Worm (Caenorhabditis elegans) whole organism, late embryonic: ENCODE results near the gene W01H2.2.

Experiments
- F13H6.1 ChIP-seq: sonication (generic microtip); optimal IDR thresholded peaks from 2 replicates; lab custom pipeline; 2016; ENCODE audit warnings: missing genetic modification characterization, missing compliant biosample characterization
- K09A11.1 ChIP-seq: sonication (generic microtip); optimal IDR thresholded peaks from 2 replicates; lab custom pipeline; 2017; ENCODE audit warnings: antibody characterized with exemption, mild to moderate bottlenecking, missing genetic modification characterization, missing compliant biosample characterization; ENCODE audit not compliant: insufficient read depth
- T23F11.4 ChIP-seq: fragments of 200-800 bp; sonication (Bioruptor generic); optimal IDR thresholded peaks from 2 replicates; lab custom pipeline; 2018; ENCODE audit warnings: mild to moderate bottlenecking, missing genetic modification characterization, missing compliant biosample characterization
- ama-1 ChIP-seq: fragments of 150-350 bp; optimal IDR thresholded peaks from 2 replicates; lab custom pipeline; 2014
- ceh-14 ChIP-seq: sonication (generic microtip); optimal IDR thresholded peaks from 2 replicates; lab custom pipeline; 2016; ENCODE audit warnings: missing genotype, missing genetic modification characterization, missing compliant biosample characterization
- ceh-18 ChIP-seq: sonication (generic microtip); optimal IDR thresholded peaks from 2 replicates; lab custom pipeline; 2016; ENCODE audit warnings: missing genetic modification characterization, missing compliant biosample characterization
- ceh-19 ChIP-seq: fragments of 200-800 bp; sonication (Bioruptor generic); optimal IDR thresholded peaks from 2 replicates; lab custom pipeline; 2018; ENCODE audit warnings: mild to moderate bottlenecking, missing genetic modification characterization, missing compliant biosample characterization
- ceh-24 ChIP-seq: sonication (generic microtip); optimal IDR thresholded peaks from 2 replicates; lab custom pipeline; 2016; ENCODE audit warnings: mild to moderate bottlenecking, missing genetic modification characterization, missing compliant biosample characterization
- ceh-30 ChIP-seq: fragments of 150-350 bp; optimal IDR thresholded peaks from 2 replicates; lab custom pipeline; 2014; ENCODE audit warnings: missing biosample characterization, missing genetic modification characterization
- ceh-31 ChIP-seq: sonication (generic microtip); optimal IDR thresholded peaks from 2 replicates; lab custom pipeline; 2016; ENCODE audit warnings: missing genetic modification characterization, missing compliant biosample characterization
- ceh-34 ChIP-seq: sonication (generic microtip); optimal IDR thresholded peaks from 2 replicates; lab custom pipeline; 2016; ENCODE audit warnings: mild to moderate bottlenecking, missing genetic modification characterization, missing compliant biosample characterization
- ceh-48 ChIP-seq: sonication (generic microtip); optimal IDR thresholded peaks from 2 replicates; lab custom pipeline; 2016; ENCODE audit warnings: missing genetic modification characterization, inconsistent platforms, missing compliant biosample characterization
- che-1 ChIP-seq: sonication (generic microtip); optimal IDR thresholded peaks from 2 replicates; lab custom pipeline; 2016; ENCODE audit warnings: mild to moderate bottlenecking, missing genetic modification characterization, missing compliant biosample characterization
- dve-1 ChIP-seq: sonication (generic microtip); optimal IDR thresholded peaks from 2 replicates; lab custom pipeline; 2017; ENCODE audit warnings: antibody characterized with exemption, mild to moderate bottlenecking, missing genetic modification characterization, missing compliant biosample characterization
- elt-2 ChIP-seq: sonication (generic microtip); optimal IDR thresholded peaks from 2 replicates; lab custom pipeline; 2016; ENCODE audit warnings: missing genetic modification reagents, missing genetic modification characterization, missing compliant biosample characterization
- elt-4 ChIP-seq: sonication (generic microtip); optimal IDR thresholded peaks from 2 replicates; lab custom pipeline; 2016; ENCODE audit warnings: missing genetic modification characterization, missing compliant biosample characterization
- ets-4 ChIP-seq: sonication (generic microtip); optimal IDR thresholded peaks from 2 replicates; lab custom pipeline; 2016; ENCODE audit warnings: missing genetic modification characterization, missing compliant biosample characterization
- eyg-1 ChIP-seq: sonication (generic microtip); optimal IDR thresholded peaks from 2 replicates; lab custom pipeline; 2016; ENCODE audit warnings: missing genotype, missing genetic modification characterization, missing compliant biosample characterization
- fax-1 ChIP-seq: sonication (generic microtip); optimal IDR thresholded peaks from 2 replicates; lab custom pipeline; 2016; ENCODE audit warnings: missing genotype, missing genetic modification characterization, missing compliant biosample characterization
- fkh-10 ChIP-seq: fragments of 150-350 bp; optimal IDR thresholded peaks from 2 replicates; lab custom pipeline; 2014; ENCODE audit warnings: missing biosample characterization, missing genetic modification reagents, missing genetic modification characterization
- fkh-6 ChIP-seq: sonication (generic microtip); optimal IDR thresholded peaks from 2 replicates; lab custom pipeline; 2016; ENCODE audit warnings: missing genetic modification characterization, missing compliant biosample characterization
- gmeb-2 ChIP-seq: sonication (generic microtip); optimal IDR thresholded peaks from 2 replicates; lab custom pipeline; 2016; ENCODE audit warnings: missing genetic modification characterization, inconsistent platforms, missing compliant biosample characterization
- hlh-13 ChIP-seq: fragments of 200-800 bp; sonication (Bioruptor generic); optimal IDR thresholded peaks from 2 replicates; lab custom pipeline; 2018; ENCODE audit warnings: mild to moderate bottlenecking, missing genetic modification characterization, missing compliant biosample characterization
- hlh-30 ChIP-seq: sonication (generic microtip); optimal IDR thresholded peaks from 2 replicates; lab custom pipeline; 2017; ENCODE audit warnings: antibody characterized with exemption, missing genetic modification characterization, missing compliant biosample characterization; ENCODE audit not compliant: insufficient read depth
- hlh-8 ChIP-seq: sonication (generic microtip); optimal IDR thresholded peaks from 2 replicates; lab custom pipeline; 2016; ENCODE audit warnings: missing genotype, missing genetic modification characterization, missing compliant biosample characterization
- lim-6 ChIP-seq: sonication (generic microtip); optimal IDR thresholded peaks from 2 replicates; lab custom pipeline; 2016; ENCODE audit warnings: missing genetic modification characterization, missing compliant biosample characterization
- lin-11 ChIP-seq: fragments of 200-800 bp; sonication (Bioruptor generic); optimal IDR thresholded peaks from 2 replicates; lab custom pipeline; 2018; ENCODE audit warnings: mild to moderate bottlenecking, missing genetic modification characterization, missing compliant biosample characterization
- madf-2 ChIP-seq: sonication (generic microtip); optimal IDR thresholded peaks from 2 replicates; lab custom pipeline; 2017; ENCODE audit warnings: missing genetic modification characterization, missing compliant biosample characterization
- mec-3 ChIP-seq: sonication (generic microtip); optimal IDR thresholded peaks from 2 replicates; lab custom pipeline; 2016; ENCODE audit warnings: borderline replicate concordance, missing genetic modification characterization, missing compliant biosample characterization
- nfya-1 ChIP-seq: sonication (generic microtip); optimal IDR thresholded peaks from 2 replicates; lab custom pipeline; 2017; ENCODE audit warnings: missing genetic modification characterization, mild to moderate bottlenecking, missing compliant biosample characterization, antibody characterized with exemption, moderate library complexity
- nhr-11 ChIP-seq: fragments of 150-350 bp; optimal IDR thresholded peaks from 2 replicates; lab custom pipeline; 2014; ENCODE audit warnings: missing biosample characterization, missing genetic modification characterization
- nhr-232 ChIP-seq: sonication (generic microtip); optimal IDR thresholded peaks from 2 replicates; lab custom pipeline; 2016; ENCODE audit warnings: missing genetic modification characterization, missing compliant biosample characterization
- pat-9 ChIP-seq: fragments of 200-800 bp; sonication (Bioruptor generic); optimal IDR thresholded peaks from 2 replicates; lab custom pipeline; 2018; ENCODE audit warnings: mild to moderate bottlenecking, missing genetic modification characterization, moderate library complexity, missing compliant biosample characterization
- pha-2 ChIP-seq: sonication (generic microtip); optimal IDR thresholded peaks from 2 replicates; lab custom pipeline; 2017; ENCODE audit warnings: mild to moderate bottlenecking, missing genetic modification characterization, missing compliant biosample characterization
- pha-4 ChIP-seq: fragments of 150-350 bp; optimal IDR thresholded peaks from 2 replicates; lab custom pipeline; 2018; ENCODE audit warnings: missing biosample characterization, missing genetic modification reagents, missing genetic modification characterization
- pros-1 ChIP-seq: fragments of 150-350 bp; optimal IDR thresholded peaks from 2 replicates; lab custom pipeline; 2014; ENCODE audit warnings: missing biosample characterization, missing genetic modification reagents, missing genetic modification characterization
- sdc-2 ChIP-seq: sonication (generic microtip); optimal IDR thresholded peaks from 2 replicates; lab custom pipeline; 2016; ENCODE audit warnings: missing genotype, missing genetic modification characterization, missing compliant biosample characterization
- syd-9 ChIP-seq: sonication (generic microtip); optimal IDR thresholded peaks from 2 replicates; lab custom pipeline; 2016; ENCODE audit warnings: mild to moderate bottlenecking, missing genetic modification characterization, moderate library complexity, missing compliant biosample characterization
- tbx-2 ChIP-seq: sonication (generic microtip); optimal IDR thresholded peaks from 2 replicates; lab custom pipeline; 2016; ENCODE audit warnings: missing genetic modification characterization, missing compliant biosample characterization
- tbx-7 ChIP-seq: sonication (generic microtip); optimal IDR thresholded peaks from 2 replicates; lab custom pipeline; 2016; ENCODE audit warnings: missing genotype, missing genetic modification characterization, missing compliant biosample characterization
- ttx-3 ChIP-seq: sonication (generic microtip); optimal IDR thresholded peaks from 2 replicates; lab custom pipeline; 2016; ENCODE audit warnings: missing genetic modification reagents, missing genetic modification characterization, missing compliant biosample characterization
- unc-42 ChIP-seq: sonication (generic microtip); optimal IDR thresholded peaks from 2 replicates; lab custom pipeline; 2016; ENCODE audit warnings: missing genotype, missing genetic modification characterization, missing compliant biosample characterization
- unc-55 ChIP-seq: sonication (generic microtip); optimal IDR thresholded peaks from 2 replicates; lab custom pipeline; 2017; ENCODE audit warnings: missing biosample characterization, missing genetic modification reagents, missing genetic modification characterization
- zip-5 ChIP-seq: sonication (generic microtip); optimal IDR thresholded peaks from 2 replicates; lab custom pipeline; 2016; ENCODE audit warnings: missing genetic modification characterization, missing compliant biosample characterization

The W01H2.2 gene

ce11 chrX:4244489-4245123, 26.3 kb upstream of the W01H2.2 start:
- TF ChIP-seq nhr-232 (tag; lab: Kevin White, UChicago) = no peak
- TF ChIP-seq ceh-30 = no peak
- no peak for TF ChIP-seq unc-55
- TF ChIP-seq ceh-48 (tag; lab: Kevin White, UChicago) = no peak
- TF ChIP-seq T23F11.4 (GFP tag; lab: Kevin White, UChicago) = no peak
- TF ChIP-seq lim-6 (tag; lab: Kevin White, UChicago) = no peak
- no peak for TF ChIP-seq nfya-1 (tag; lab: Kevin White, UChicago)
- no peak for TF ChIP-seq che-1 (tag; lab: Kevin White, UChicago)
- TF ChIP-seq, all 69 proteins: peak for 0

- TF ChIP-seq eyg-1 (tag; lab: Kevin White, UChicago) (no peak), unc-42 (tag; lab: Kevin White, UChicago) (peak; percentile 59)
- TF ChIP-seq, all 69 proteins: peak for 1
Observed at ce11 chrX:4238971-4239370, 20.7 kb upstream of the W01H2.2 start.

- no peak for TF ChIP-seq syd-9 (tag; lab: Kevin White, UChicago)
- TF ChIP-seq tbx-7 (tag; lab: Kevin White, UChicago) = no peak
- no peak for TF ChIP-seq fax-1 (tag; lab: Kevin White, UChicago)
- no peak for TF ChIP-seq pha-2 (tag; lab: Kevin White, UChicago)
- TF ChIP-seq fkh-10 = no peak
- no peak for TF ChIP-seq elt-2 (tag; lab: Kevin White, UChicago)
- TF ChIP-seq ceh-34 (tag; lab: Kevin White, UChicago) = no peak
- TF ChIP-seq F13H6.1 (tag; lab: Kevin White, UChicago) = no peak
- TF ChIP-seq nhr-11 = no peak
- no peak for TF ChIP-seq sdc-2 (tag; lab: Kevin White, UChicago)
- no peak for TF ChIP-seq hlh-30 (tag; lab: Kevin White, UChicago)
- no peak for TF ChIP-seq gmeb-2 (tag; lab: Kevin White, UChicago)
- no peak for TF ChIP-seq lim-6 (tag; lab: Kevin White, UChicago)
- no peak for TF ChIP-seq lin-11
- no peak for TF ChIP-seq ets-4 (tag; lab: Kevin White, UChicago)
- TF ChIP-seq, all 69 proteins: peak for 0
Observed at ce11 chrX:4235752-4236151, 17.5 kb upstream of the W01H2.2 start, which contains the start of gene rab-37. TSS of gene rab-37 (minus strand) at chrX:4235852.

- TF ChIP-seq mec-3 (tag; lab: Kevin White, UChicago) (no peak), K09A11.1 (tag; lab: Kevin White, UChicago) (no peak), pha-4 (tag; lab: Kevin White, UChicago) (no peak), ceh-24 (no peak), hlh-30 (tag; lab: Kevin White, UChicago) (no peak), zip-5 (tag; lab: Kevin White, UChicago) (no peak), tbx-2 (tag; lab: Kevin White, UChicago) (peak; percentile 4), dve-1 (tag; lab: Kevin White, UChicago) (peak; percentile 32), pat-9 (tag; lab: Kevin White, UChicago) (no peak), pros-1 (peak; percentile 71), ama-1 (lab: Kevin White, UChicago) (peak; percentile 83), pha-2 (tag; lab: Kevin White, UChicago) (no peak), nhr-11 (no peak), unc-42 (tag; lab: Kevin White, UChicago) (peak; percentile 25), ttx-3 (tag; lab: Kevin White, UChicago) (no peak), nhr-232 (tag; lab: Kevin White, UChicago) (no peak), lin-11 (no peak), ceh-14 (tag; lab: Kevin White, UChicago) (peak; percentile 50), ceh-31 (tag; lab: Kevin White, UChicago) (peak; percentile 71), fkh-6 (tag; lab: Kevin White, UChicago) (no peak), elt-4 (no peak), unc-55 (peak; percentile 76), madf-2 (tag; lab: Kevin White, UChicago) (peak; percentile 3), sdc-2 (tag; lab: Kevin White, UChicago) (peak; percentile 71), gmeb-2 (tag; lab: Kevin White, UChicago) (no peak), fkh-10 (no peak), hlh-8 (tag; lab: Kevin White, UChicago) (no peak), hlh-13 (GFP tag; lab: Kevin White, UChicago) (no peak), ceh-48 (tag; lab: Kevin White, UChicago) (no peak), ceh-19 (GFP tag; lab: Kevin White, UChicago) (no peak), F13H6.1 (tag; lab: Kevin White, UChicago) (peak; percentile 54), ceh-18 (peak; percentile 50)
Observed at ce11 chrX:4222779-4223387, 4.6 kb upstream of the W01H2.2 start.
